Fruit fly (Drosophila melanogaster) whole organism, embryonic: ENCODE data around the gene CG12990.
A peak's percentile ranks its signal among the peaks of the same experiment; 100 is the strongest.

Source experiments
- Ada2b ChIP-seq: fragments of 200-800 bp; sonication (Bioruptor generic); IDR thresholded peaks from 2 replicates; pipeline ENCODE4 v1.3.6; 2022; ENCODE audit warnings: missing biosample characterization, missing genetic modification characterization
- CG11723 ChIP-seq: fragments of 200-800 bp; sonication (Bioruptor generic); optimal IDR thresholded peaks from 2 replicates; lab custom pipeline; 2017; ENCODE audit warnings: missing biosample characterization, mild to moderate bottlenecking, missing genetic modification characterization
- CG12155 ChIP-seq: fragments of 200-800 bp; sonication (Bioruptor generic); optimal IDR thresholded peaks from 3 replicates; lab custom pipeline; 2016; ENCODE audit warnings: missing biosample characterization, missing genetic modification characterization
- CG12219 ChIP-seq: fragments of 200-800 bp; sonication (Bioruptor generic); optimal IDR thresholded peaks from 3 replicates; lab custom pipeline; 2018; ENCODE audit warnings: missing biosample characterization, mild to moderate bottlenecking, missing genetic modification characterization
- CG17186 ChIP-seq: fragments of 200-800 bp; sonication (Bioruptor generic); optimal IDR thresholded peaks from 3 replicates; lab custom pipeline; 2017; ENCODE audit warnings: missing biosample characterization, missing genetic modification reagents, missing genetic modification characterization
- CG2116 ChIP-seq: fragments of 200-800 bp; sonication (Bioruptor generic); optimal IDR thresholded peaks from 3 replicates; lab custom pipeline; 2018; ENCODE audit warnings: missing biosample characterization, mild to moderate bottlenecking, missing genetic modification characterization
- CG2202 ChIP-seq: fragments of 200-800 bp; sonication (Bioruptor generic); optimal IDR thresholded peaks from 2 replicates; lab custom pipeline; 2018; ENCODE audit warnings: missing biosample characterization, mild to moderate bottlenecking, missing genetic modification characterization
- CG32532 ChIP-seq: fragments of 200-800 bp; sonication (Bioruptor generic); IDR thresholded peaks from 2 replicates; pipeline ENCODE4 v1.3.6; 2022; ENCODE audit warnings: missing biosample characterization, missing genetic modification characterization
- CG33557 ChIP-seq: fragments of 200-800 bp; sonication (Bioruptor generic); optimal IDR thresholded peaks from 2 replicates; lab custom pipeline; 2019; ENCODE audit warnings: missing biosample characterization, mild to moderate bottlenecking, missing genetic modification characterization, moderate library complexity
- CG4282 ChIP-seq: fragments of 200-800 bp; sonication (Bioruptor generic); optimal IDR thresholded peaks from 2 replicates; lab custom pipeline; 2016; ENCODE audit warnings: missing biosample characterization, missing genetic modification characterization
- CG4617 ChIP-seq: fragments of 200-800 bp; sonication (Bioruptor generic); optimal IDR thresholded peaks from 3 replicates; lab custom pipeline; 2016; ENCODE audit warnings: missing biosample characterization, missing genetic modification characterization, borderline replicate concordance
- CG6683 ChIP-seq: fragments of 200-800 bp; sonication (Bioruptor generic); optimal IDR thresholded peaks from 2 replicates; lab custom pipeline; 2017; ENCODE audit warnings: missing biosample characterization, mild to moderate bottlenecking, missing genetic modification characterization, missing genetic modification reagents
- CG7839 ChIP-seq: fragments of 200-800 bp; sonication (Bioruptor generic); optimal IDR thresholded peaks from 3 replicates; lab custom pipeline; 2018; ENCODE audit warnings: missing biosample characterization, mild to moderate bottlenecking, missing genetic modification characterization, moderate library complexity
- CG8944 ChIP-seq: fragments of 200-800 bp; sonication (Bioruptor generic); optimal IDR thresholded peaks from 3 replicates; lab custom pipeline; 2016; ENCODE audit warnings: missing biosample characterization, missing genetic modification characterization
- Camta ChIP-seq: fragments of 200-800 bp; sonication (Bioruptor generic); optimal IDR thresholded peaks from 2 replicates; lab custom pipeline; 2016; ENCODE audit warnings: missing biosample characterization, missing genetic modification characterization
- E2f1 ChIP-seq: fragments of 200-800 bp; sonication (Bioruptor generic); IDR thresholded peaks from 2 replicates; pipeline ENCODE4 v1.3.6; 2022; ENCODE audit warnings: missing biosample characterization, missing genetic modification characterization
- ERR ChIP-seq: fragments of 200-800 bp; sonication (Bioruptor generic); optimal IDR thresholded peaks from 2 replicates; lab custom pipeline; 2016; ENCODE audit warnings: missing biosample characterization, missing genetic modification characterization
- Eip74EF ChIP-seq, 2 experiments: fragments of 200-800 bp in 1 of 2; fragments of >200 bp in 1 of 2; sonication (Bioruptor generic) in 1 of 2; optimal IDR thresholded peaks; 2 replicates each; lab custom pipeline; 2017 to 2019; ENCODE audit warnings: missing biosample characterization in 2 of 2, missing genetic modification characterization in 2 of 2, mild to moderate bottlenecking in 1 of 2, moderate library complexity in 1 of 2
- Elba2 ChIP-seq: fragments of 200-800 bp; sonication (Bioruptor generic); optimal IDR thresholded peaks from 3 replicates; lab custom pipeline; 2016; ENCODE audit warnings: missing biosample characterization, missing genetic modification characterization
- Ets97D ChIP-seq: fragments of 200-800 bp; sonication (Bioruptor generic); optimal IDR thresholded peaks from 3 replicates; lab custom pipeline; 2016; ENCODE audit warnings: missing biosample characterization, missing genetic modification characterization
- HHEX ChIP-seq: fragments of 200-800 bp; sonication (Bioruptor generic); optimal IDR thresholded peaks from 3 replicates; lab custom pipeline; 2017; ENCODE audit warnings: missing biosample characterization, mild to moderate bottlenecking, missing genetic modification characterization, missing genetic modification reagents
- Kr ChIP-seq: fragments of 200-800 bp; sonication (Bioruptor generic); optimal IDR thresholded peaks from 2 replicates; lab custom pipeline; 2017; ENCODE audit warnings: missing biosample characterization, mild to moderate bottlenecking, missing genetic modification characterization
- Meics ChIP-seq: fragments of 200-800 bp; sonication (Bioruptor generic); optimal IDR thresholded peaks from 2 replicates; lab custom pipeline; 2017; ENCODE audit warnings: missing biosample characterization, mild to moderate bottlenecking, missing genetic modification characterization
- Poxn ChIP-seq: fragments of 200-800 bp; sonication (Bioruptor generic); IDR thresholded peaks from 2 replicates; pipeline ENCODE4 v1.3.6; 2022; ENCODE audit warnings: missing biosample characterization, missing genetic modification characterization
- Ptx1 ChIP-seq: fragments of 200-800 bp; sonication (Bioruptor generic); IDR thresholded peaks from 2 replicates; pipeline ENCODE4 v1.3.6; 2022; ENCODE audit warnings: missing biosample characterization, missing genetic modification characterization
- Sox100B ChIP-seq: fragments of 200-800 bp; sonication (Bioruptor generic); optimal IDR thresholded peaks from 3 replicates; lab custom pipeline; 2018; ENCODE audit warnings: missing biosample characterization, mild to moderate bottlenecking, missing genetic modification characterization
- TFAM ChIP-seq: fragments of 200-800 bp; sonication (Bioruptor generic); optimal IDR thresholded peaks from 2 replicates; lab custom pipeline; 2017; ENCODE audit warnings: missing biosample characterization, missing genetic modification characterization, inconsistent platforms
- Xrp1 ChIP-seq: fragments of 200-800 bp; sonication (Bioruptor generic); IDR thresholded peaks from 2 replicates; pipeline ENCODE4 v1.3.6; 2022; ENCODE audit warnings: missing biosample characterization, missing genetic modification characterization
- YL-1 ChIP-seq: fragments of 200-800 bp; sonication (Bioruptor generic); optimal IDR thresholded peaks from 3 replicates; lab custom pipeline; 2017; ENCODE audit warnings: missing biosample characterization, mild to moderate bottlenecking, missing genetic modification characterization
- abd-A ChIP-seq: fragments of 200-800 bp; sonication (Bioruptor generic); optimal IDR thresholded peaks from 3 replicates; lab custom pipeline; 2019; ENCODE audit warnings: missing biosample characterization, mild to moderate bottlenecking, missing genetic modification characterization, moderate library complexity
- aop ChIP-seq: fragments of 200-800 bp; sonication (Bioruptor generic); IDR thresholded peaks from 2 replicates; pipeline ENCODE4 v1.3.6; 2022; ENCODE audit warnings: missing biosample characterization, missing genetic modification characterization
- bowl ChIP-seq: fragments of 200-800 bp; sonication (Bioruptor generic); IDR thresholded peaks from 2 replicates; pipeline ENCODE4 v1.3.6; 2022; ENCODE audit warnings: missing biosample characterization, missing genetic modification characterization
- btn ChIP-seq: fragments of 200-800 bp; sonication (Bioruptor generic); optimal IDR thresholded peaks from 2 replicates; lab custom pipeline; 2016; ENCODE audit warnings: missing biosample characterization, missing genetic modification characterization
- ems ChIP-seq: fragments of 200-800 bp; sonication (Bioruptor generic); optimal IDR thresholded peaks from 3 replicates; lab custom pipeline; 2016; ENCODE audit warnings: missing biosample characterization, missing genetic modification characterization
- eyg ChIP-seq: fragments of 200-800 bp; sonication (Bioruptor generic); optimal IDR thresholded peaks from 3 replicates; lab custom pipeline; 2016; ENCODE audit warnings: missing biosample characterization, missing genetic modification characterization
- gce ChIP-seq: fragments of 200-800 bp; sonication (Bioruptor generic); IDR thresholded peaks from 3 replicates; pipeline ENCODE4 v1.3.6; 2022; ENCODE audit warnings: missing biosample characterization, missing genetic modification characterization
- gro ChIP-seq: fragments of 200-800 bp; sonication (Bioruptor generic); optimal IDR thresholded peaks from 2 replicates; lab custom pipeline; 2016; ENCODE audit warnings: missing biosample characterization, missing genetic modification characterization
- h ChIP-seq: fragments of >200 bp; optimal IDR thresholded peaks from 2 replicates; lab custom pipeline; 2017
- ham ChIP-seq: fragments of 200-800 bp; sonication (Bioruptor generic); IDR thresholded peaks from 2 replicates; pipeline ENCODE4 v1.3.6; 2022; ENCODE audit warnings: missing biosample characterization, missing genetic modification characterization
- lov ChIP-seq, 2 experiments: fragments of 200-800 bp in 1 of 2; fragments of >200 bp in 1 of 2; sonication (Bioruptor generic) in 1 of 2; IDR thresholded peaks in 1 of 2; optimal IDR thresholded peaks in 1 of 2; 2 replicates in 1 of 2; 3 replicates in 1 of 2; pipeline versions ENCODE4 v1.3.6 to Lab custom; 2017 to 2022; ENCODE audit warnings: missing biosample characterization in 1 of 2, missing genetic modification characterization in 1 of 2
- maf-S ChIP-seq: fragments of 200-800 bp; sonication (Bioruptor generic); optimal IDR thresholded peaks from 2 replicates; lab custom pipeline; 2016; ENCODE audit warnings: missing biosample characterization, missing genetic modification characterization
- nerfin-2 ChIP-seq: fragments of 200-800 bp; sonication (Bioruptor generic); IDR thresholded peaks from 2 replicates; pipeline ENCODE4 v1.3.6; 2022; ENCODE audit warnings: missing biosample characterization, missing genetic modification characterization; ENCODE audit not compliant: partially characterized antibody
- pzg ChIP-seq: fragments of 200-800 bp; sonication (Bioruptor generic); optimal IDR thresholded peaks from 3 replicates; lab custom pipeline; 2018; ENCODE audit warnings: missing biosample characterization, mild to moderate bottlenecking, missing genetic modification characterization, moderate library complexity
- ranshi ChIP-seq: fragments of 200-800 bp; sonication (Bioruptor generic); IDR thresholded peaks from 2 replicates; pipeline ENCODE4 v1.3.6; 2022; ENCODE audit warnings: missing biosample characterization, missing genetic modification characterization
- sd ChIP-seq: fragments of 200-800 bp; sonication (Bioruptor generic); optimal IDR thresholded peaks from 3 replicates; lab custom pipeline; 2018; ENCODE audit warnings: missing biosample characterization, mild to moderate bottlenecking, missing genetic modification characterization, moderate library complexity
- sqz ChIP-seq: fragments of 200-800 bp; sonication (Bioruptor generic); optimal IDR thresholded peaks from 3 replicates; lab custom pipeline; 2018; ENCODE audit warnings: missing biosample characterization, mild to moderate bottlenecking, missing genetic modification characterization
- ssp ChIP-seq: fragments of 200-800 bp; sonication (Bioruptor generic); IDR thresholded peaks from 2 replicates; pipeline ENCODE4 v1.3.6; 2022; ENCODE audit warnings: missing biosample characterization, missing genetic modification characterization
- tna ChIP-seq: fragments of 200-800 bp; sonication (Bioruptor generic); IDR thresholded peaks from 2 replicates; pipeline ENCODE4 v1.3.6; 2022; ENCODE audit warnings: missing biosample characterization, missing genetic modification characterization; ENCODE audit not compliant: partially characterized antibody
- ttk ChIP-seq: fragments of 200-800 bp; sonication (Bioruptor generic); IDR thresholded peaks from 2 replicates; pipeline ENCODE4 v2.1.2; 2022; ENCODE audit warnings: missing biosample characterization, missing genetic modification characterization
- vvl ChIP-seq: fragments of 200-800 bp; sonication (Bioruptor generic); IDR thresholded peaks from 2 replicates; pipeline ENCODE4 v1.3.6; 2022; ENCODE audit warnings: missing biosample characterization, missing genetic modification characterization
- wdn ChIP-seq: fragments of 200-800 bp; sonication (Bioruptor generic); IDR thresholded peaks from 2 replicates; pipeline ENCODE4 v1.3.6; 2022; ENCODE audit warnings: missing biosample characterization, missing genetic modification characterization

CG12990 gene

DNA sequence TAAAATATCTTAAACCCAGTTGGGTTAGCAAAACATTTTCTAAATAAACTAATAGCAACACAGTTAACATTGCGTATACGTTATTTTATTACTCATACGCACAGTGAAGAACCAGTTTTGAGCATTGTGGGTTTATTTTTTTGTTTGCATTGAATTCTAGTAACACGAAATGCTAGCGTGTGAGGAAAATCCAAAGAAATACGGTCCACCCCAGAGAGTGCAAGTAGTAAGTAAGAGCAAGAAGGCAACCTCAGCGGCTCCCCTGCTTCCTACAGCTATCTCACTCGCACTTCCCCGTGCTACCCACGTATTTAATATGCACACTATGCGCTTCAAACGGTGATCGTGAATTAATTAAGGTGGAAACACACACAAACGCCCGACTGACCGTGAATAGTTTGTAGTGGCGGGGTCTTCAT, 46.7 kb downstream of the CG12990 start (continued):
- TF ChIP-seq CG2116 (GFP tag; lab: Kevin White, UChicago) = peak; percentile 40
- no peak for TF ChIP-seq aop (GFP tag; lab: Robert Waterston, UW)
- peak; percentile 29 for TF ChIP-seq CG4617
- peak; percentile 85 for TF ChIP-seq Ptx1 (GFP tag; lab: Robert Waterston, UW)
- TF ChIP-seq btn (GFP tag; lab: Kevin White, UChicago) = peak; percentile 47
- peak; percentile 72 for TF ChIP-seq E2f1
- peak; percentile 0 for TF ChIP-seq CG33557 (GFP tag; lab: Kevin White, UChicago)
- TF ChIP-seq ham (GFP tag; lab: Robert Waterston, UW) = no peak
- TF ChIP-seq ssp (GFP tag; lab: Robert Waterston, UW) = peak; percentile 51; the same call in 1 of the 2 replicates
- TF ChIP-seq CG12155 (GFP tag; lab: Kevin White, UChicago) = peak; percentile 75
- peak; percentile 65 for TF ChIP-seq ERR (GFP tag; lab: Kevin White, UChicago)
- TF ChIP-seq CG32532 (GFP tag; lab: Robert Waterston, UW) = peak; percentile 83
- TF ChIP-seq CG2202 (tag; lab: Kevin White, UChicago) = peak; percentile 37
- peak; percentile 68 for TF ChIP-seq CG8944 (GFP tag; lab: Kevin White, UChicago)
- TF ChIP-seq CG6683 = peak; percentile 77
- peak; percentile 83 for TF ChIP-seq CG11723 (GFP tag; lab: Kevin White, UChicago)
- peak; percentile 0 to 100 for TF ChIP-seq Eip74EF (GFP tag; optimal IDR thresholded peaks at IDR 0.05; lab: Kevin White, UChicago)
- TF ChIP-seq Poxn = peak; percentile 50; the same call in 1 of the 2 replicates
- TF ChIP-seq Ets97D (GFP tag; lab: Kevin White, UChicago) = peak; percentile 72
- TF ChIP-seq tna = no peak
- no peak for TF ChIP-seq Kr (GFP tag; lab: Kevin White, UChicago)
- TF ChIP-seq Camta (GFP tag; lab: Kevin White, UChicago) = peak; percentile 68
- peak; percentile 74 for TF ChIP-seq wdn
- peak; percentile 68 for TF ChIP-seq ttk (GFP tag; lab: Robert Waterston, UW)
- TF ChIP-seq CG12219 (GFP tag; lab: Kevin White, UChicago) = peak; percentile 93
- TF ChIP-seq HHEX (GFP tag; lab: Kevin White, UChicago) = peak; percentile 91
- TF ChIP-seq gce (GFP tag; lab: Robert Waterston, UW) = peak; percentile 51; the same call in 1 of the 3 replicates
- no peak for TF ChIP-seq Elba2
- peak; percentile 13 for TF ChIP-seq TFAM (GFP tag; lab: Kevin White, UChicago)
- no peak for TF ChIP-seq lov (optimal IDR thresholded peaks at IDR 0.05; lab: Kevin White, UChicago)
- no peak for TF ChIP-seq lov (GFP tag; IDR thresholded peaks at IDR 0.05; lab: Robert Waterston, UW)
- peak; percentile 83 for TF ChIP-seq Xrp1 (GFP tag; lab: Robert Waterston, UW)
- peak; percentile 81 for TF ChIP-seq gro (GFP tag; lab: Kevin White, UChicago)
- TF ChIP-seq sd (tag; lab: Kevin White, UChicago) = peak; percentile 71
- peak; percentile 78 for TF ChIP-seq Ada2b (GFP tag; lab: Robert Waterston, UW)
- peak; percentile 70 for TF ChIP-seq ranshi (GFP tag; lab: Robert Waterston, UW)
- TF ChIP-seq CG17186 (GFP tag; lab: Kevin White, UChicago) = peak; percentile 52
- peak; percentile 80 for TF ChIP-seq ems (GFP tag; lab: Kevin White, UChicago)
- peak; percentile 72 for TF ChIP-seq maf-S (GFP tag; lab: Kevin White, UChicago)
- TF ChIP-seq CG4282 (GFP tag; lab: Kevin White, UChicago) = peak; percentile 61
- TF ChIP-seq pzg (GFP tag; lab: Kevin White, UChicago) = peak; percentile 9
- peak; percentile 58 for TF ChIP-seq YL-1 (GFP tag; lab: Kevin White, UChicago)
- no peak for TF ChIP-seq h (lab: Kevin White, UChicago)
- TF ChIP-seq Meics (GFP tag; lab: Kevin White, UChicago) = peak; percentile 92
- TF ChIP-seq vvl = peak; percentile 89
- peak; percentile 91 for TF ChIP-seq CG7839 (tag; lab: Kevin White, UChicago)
- TF ChIP-seq eyg (GFP tag; lab: Kevin White, UChicago) = peak; percentile 87
- no peak for TF ChIP-seq nerfin-2 (GFP tag; lab: Robert Waterston, UW)
- peak; percentile 52; the same call in 1 of the 2 replicates for TF ChIP-seq bowl (GFP tag; lab: Robert Waterston, UW)
- peak; percentile 91 for TF ChIP-seq Sox100B (GFP tag; lab: Kevin White, UChicago)
- peak; percentile 84 for TF ChIP-seq sqz
- peak; percentile 56 for TF ChIP-seq abd-A (tag; lab: Kevin White, UChicago)
